Worm (Caenorhabditis elegans) whole organism, L3 larva: ENCODE results near the gene ZK1037.6.

Source experiments
- ZK546.5 ChIP-seq: sonication (generic microtip); optimal IDR thresholded peaks from 2 replicates; lab custom pipeline; 2017; ENCODE audit warnings: missing biosample characterization, missing genetic modification characterization
- ama-1 ChIP-seq: fragments of 150-350 bp; optimal IDR thresholded peaks from 2 replicates; lab custom pipeline; 2018
- egl-5 ChIP-seq: fragments of 150-350 bp; optimal IDR thresholded peaks from 2 replicates; lab custom pipeline; 2017; ENCODE audit warnings: missing biosample characterization, missing genetic modification reagents, missing genetic modification characterization, inconsistent platforms
- elt-2 ChIP-seq: sonication (generic microtip); optimal IDR thresholded peaks from 2 replicates; lab custom pipeline; 2016; ENCODE audit warnings: missing genetic modification reagents, mild to moderate bottlenecking, missing genetic modification characterization, missing compliant biosample characterization
- eor-1 ChIP-seq, 2 experiments: fragments of 150-350 bp; optimal IDR thresholded peaks; 2 replicates each; lab custom pipeline; 2014 to 2018; ENCODE audit warnings: missing biosample characterization in 2 of 2, missing genetic modification characterization in 2 of 2
- jun-1 ChIP-seq: fragments of 150-350 bp; optimal IDR thresholded peaks from 2 replicates; lab custom pipeline; 2014; ENCODE audit warnings: missing biosample characterization, missing genetic modification reagents, missing genetic modification characterization
- mdl-1 ChIP-seq: fragments of 150-350 bp; optimal IDR thresholded peaks from 2 replicates; lab custom pipeline; 2014; ENCODE audit warnings: missing biosample characterization, missing genetic modification characterization
- nhr-11 ChIP-seq: fragments of 150-350 bp; optimal IDR thresholded peaks from 2 replicates; lab custom pipeline; 2014; ENCODE audit warnings: missing biosample characterization, missing genetic modification characterization
- nhr-237 ChIP-seq: fragments of 150-350 bp; optimal IDR thresholded peaks from 2 replicates; lab custom pipeline; 2014; ENCODE audit warnings: missing biosample characterization, missing genetic modification characterization
- nhr-25 ChIP-seq: sonication (generic microtip); optimal IDR thresholded peaks from 2 replicates; lab custom pipeline; 2017; ENCODE audit warnings: missing biosample characterization, missing genetic modification characterization
- nhr-76 ChIP-seq: fragments of 150-350 bp; sonication (generic microtip); optimal IDR thresholded peaks from 5 replicates; lab custom pipeline; 2014; ENCODE audit warnings: missing biosample characterization, missing genetic modification characterization
- skn-1 ChIP-seq: fragments of 150-350 bp; optimal IDR thresholded peaks from 2 replicates; lab custom pipeline; 2014; ENCODE audit warnings: missing biosample characterization, missing genetic modification characterization
- unc-62 ChIP-seq: fragments of 150-350 bp; sonication (generic microtip); optimal IDR thresholded peaks from 4 replicates; lab custom pipeline; 2014; ENCODE audit warnings: missing biosample characterization, missing genetic modification reagents, missing genetic modification characterization
- ztf-11 ChIP-seq: fragments of 150-350 bp; optimal IDR thresholded peaks from 2 replicates; lab custom pipeline; 2014; ENCODE audit warnings: missing biosample characterization, missing genetic modification characterization

ce11 chrV:15305502-15305901 is 22.1 kb downstream of the ZK1037.6 start, which contains the start of gene T26H8.5:
- TF ChIP-seq nhr-76 (no peak), ZK546.5 (tag; lab: Kevin White, UChicago) (no peak), eor-1 (tag; optimal IDR thresholded peaks at IDR 0.05; lab: Kevin White, UChicago) (no peak), ama-1 (lab: Kevin White, UChicago) (no peak), skn-1 (no peak), egl-5 (no peak), nhr-237 (tag; lab: Kevin White, UChicago) (no peak), mdl-1 (tag; lab: Kevin White, UChicago) (no peak), unc-62 (GFP tag; lab: Kevin White, UChicago) (no peak), nhr-25 (tag; lab: Kevin White, UChicago) (no peak), elt-2 (tag; lab: Kevin White, UChicago) (no peak), ztf-11 (tag; lab: Kevin White, UChicago) (no peak), nhr-11 (no peak), jun-1 (tag; lab: Kevin White, UChicago) (no peak)
